Comparison of ENCODE assay signal across 1 worm cellular context in the genomic region with DNA sequence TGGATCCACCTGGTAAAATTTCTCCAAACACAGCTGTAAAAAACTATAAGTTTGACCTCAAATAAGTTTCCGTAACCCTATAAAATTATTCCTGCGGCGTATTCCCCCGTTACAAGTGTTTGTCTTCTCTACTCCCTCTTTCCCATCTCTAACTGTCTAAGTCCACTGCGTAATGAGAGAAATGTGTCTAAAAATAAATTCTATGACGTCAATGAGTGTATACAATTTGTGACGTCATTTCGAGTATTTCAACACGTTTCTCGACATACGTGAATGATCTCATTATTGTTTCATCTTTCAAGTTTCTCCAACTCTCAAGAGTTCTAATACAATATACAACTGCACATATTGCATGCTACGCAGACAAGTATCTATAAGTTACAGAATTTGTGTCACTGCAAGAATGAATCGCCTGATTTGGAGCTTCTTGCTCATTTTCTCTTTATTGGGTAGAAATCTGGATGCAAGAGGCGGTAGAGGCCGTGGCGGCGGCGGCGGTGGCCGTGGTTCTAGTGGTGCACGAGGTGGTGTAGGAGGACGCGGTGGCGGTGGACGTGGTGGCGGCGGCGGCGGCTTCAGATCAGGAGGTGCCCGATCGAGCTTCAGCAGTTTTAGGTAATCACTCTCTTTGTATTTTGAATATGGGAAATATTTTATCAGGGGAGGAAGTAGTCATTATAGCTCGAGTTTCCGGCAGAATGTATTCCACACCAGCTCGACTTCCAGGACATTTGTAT.
TF ChIP-seq lines count a peak whose summit lies in the region.

Gene F53C3.6, plus strand, starts transcription at position 385 of the 737 bp plus-strand sequence.

TF ChIP-seq in whole organism, L1 larva, 84 proteins besides CTCF, POLR2A, EP300 and RAD21 (continued from another document):
- TF ChIP-seq ces-1 (GFP tag; optimal IDR thresholded peaks at IDR 0.05; lab: Kevin White, UChicago) (peak; percentile 71), swsn-7 (tag; optimal IDR thresholded peaks at IDR 0.05; lab: Kevin White, UChicago) (peak; percentile 69), pag-3 (tag; optimal IDR thresholded peaks at IDR 0.05; lab: Kevin White, UChicago; ENCODE audit: borderline replicate concordance, insufficient read depth) (no peak), fkh-10 (GFP tag; optimal IDR thresholded peaks at IDR 0.05; lab: Kevin White, UChicago) (no peak), egl-27 (tag; optimal IDR thresholded peaks at IDR 0.05; lab: Kevin White, UChicago) (peak; percentile 50 to 67), ceh-82 (tag; optimal IDR thresholded peaks at IDR 0.05; lab: Kevin White, UChicago) (peak in 2 of 3 experiments; percentile 36 to 67), unc-130 (tag; optimal IDR thresholded peaks at IDR 0.05; lab: Kevin White, UChicago) (no peak), ztf-4 (tag; optimal IDR thresholded peaks at IDR 0.05; lab: Kevin White, UChicago) (peak; percentile 60), ceh-88 (GFP tag; IDR thresholded peaks at IDR 0.05; lab: Robert Waterston, UW) (peak; percentile 26; the same call in 1 of the 2 replicates), rnt-1 (tag; optimal IDR thresholded peaks at IDR 0.05; lab: Kevin White, UChicago) (peak; percentile 37), mep-1 (tag; optimal IDR thresholded peaks at IDR 0.05; lab: Kevin White, UChicago) (peak; percentile 71), sptf-1 (tag; optimal IDR thresholded peaks at IDR 0.05; lab: Kevin White, UChicago) (no peak), aha-1 (tag; optimal IDR thresholded peaks at IDR 0.05; lab: Kevin White, UChicago) (no peak), fkh-8 (tag; optimal IDR thresholded peaks at IDR 0.05; lab: Kevin White, UChicago) (peak; percentile 61), nhr-76 (tag; optimal IDR thresholded peaks at IDR 0.05; lab: Kevin White, UChicago) (no peak), ama-1 (optimal IDR thresholded peaks at IDR 0.05; lab: Kevin White, UChicago) (no peak), unc-98 (GFP tag; IDR thresholded peaks at IDR 0.05; lab: Robert Waterston, UW) (0 out of 2 replicates have a peak, but pooled peaks have one; percentile 16), nhr-19 (GFP tag; conservative IDR thresholded peaks at IDR 0.05; lab: Robert Waterston, UW) (peak; percentile 53), zip-4 (GFP tag; optimal IDR thresholded peaks at IDR 0.05; lab: Kevin White, UChicago) (peak; percentile 42), unc-62 (GFP tag; optimal IDR thresholded peaks at IDR 0.05; lab: Kevin White, UChicago) (no peak), nhr-47 (tag; optimal IDR thresholded peaks at IDR 0.05; lab: Kevin White, UChicago) (peak; percentile 81), ceh-90 (tag; optimal IDR thresholded peaks at IDR 0.05; lab: Kevin White, UChicago) (no peak), fkh-4 (tag; optimal IDR thresholded peaks at IDR 0.05; lab: Kevin White, UChicago; ENCODE audit: borderline replicate concordance) (no peak), skn-1 (tag; optimal IDR thresholded peaks at IDR 0.05; lab: Kevin White, UChicago) (peak; percentile 70), mdl-1 (tag; optimal IDR thresholded peaks at IDR 0.05; lab: Kevin White, UChicago) (peak in 1 of 2 experiments; percentile 55), tbx-2 (tag; optimal IDR thresholded peaks at IDR 0.05; lab: Kevin White, UChicago) (peak; percentile 65), nhr-84 (tag; optimal IDR thresholded peaks at IDR 0.05; lab: Kevin White, UChicago) (no peak), nhr-85 (tag; lab: Kevin White, UChicago) (peak; percentile 89), ceh-8 (GFP tag; optimal IDR thresholded peaks at IDR 0.05; lab: Kevin White, UChicago) (peak; percentile 77), nhr-71 (tag; optimal IDR thresholded peaks at IDR 0.05; lab: Kevin White, UChicago) (peak; percentile 91), ets-5 (GFP tag; IDR thresholded peaks at IDR 0.05; lab: Robert Waterston, UW) (no peak)
TF ChIP-seq in whole organism, L1 larva: peak in this region for 49.
